Fruit fly (Drosophila melanogaster): ENCODE results near the gene Raf.
A peak's percentile ranks its signal among the peaks of the same experiment; 100 is the strongest.

Gene Raf

dm6 chrX:2293294-2293988 lies 1.8 kb upstream of the Raf start, which contains the start of gene CG2865 (continued):
- peak; percentile 90 for TF ChIP-seq fd64A (GFP tag; optimal IDR thresholded peaks at IDR 0.05)
- peak; percentile 91 for TF ChIP-seq Xbp1 (GFP tag; optimal IDR thresholded peaks at IDR 0.05)
- peak; percentile 96 for TF ChIP-seq grau (tag; optimal IDR thresholded peaks at IDR 0.05)
- TF ChIP-seq CG13894 (tag; optimal IDR thresholded peaks at IDR 0.05): peak; percentile 96
- TF ChIP-seq CG7839 (tag; optimal IDR thresholded peaks at IDR 0.05): peak; percentile 97
- TF ChIP-seq en (GFP tag; optimal IDR thresholded peaks at IDR 0.05): peak; percentile 75
- TF ChIP-seq Pdp1 (GFP tag; optimal IDR thresholded peaks at IDR 0.05): peak; percentile 90 to 93
- TF ChIP-seq nmo (GFP tag; optimal IDR thresholded peaks at IDR 0.05): peak; percentile 95
- TF ChIP-seq Rx (GFP tag; IDR thresholded peaks at IDR 0.05): peak; percentile 69
- peak; percentile 86 for TF ChIP-seq Dad (GFP tag; optimal IDR thresholded peaks at IDR 0.05)
- TF ChIP-seq D19B (GFP tag; optimal IDR thresholded peaks at IDR 0.05): peak; percentile 87
- TF ChIP-seq Gsc (GFP tag; IDR thresholded peaks at IDR 0.05): no peak
- peak; percentile 97 for TF ChIP-seq Oli (tag; optimal IDR thresholded peaks at IDR 0.05)
- TF ChIP-seq nerfin-2 (GFP tag; IDR thresholded peaks at IDR 0.05; ENCODE audit: partially characterized antibody): peak; percentile 38; the same call in 1 of the 2 replicates
- TF ChIP-seq HLH4C (GFP tag; IDR thresholded peaks at IDR 0.05; ENCODE audit: partially characterized antibody): no peak
- peak; percentile 63 for TF ChIP-seq Sry-β (GFP tag; optimal IDR thresholded peaks at IDR 0.05)
- peak; percentile 96 for TF ChIP-seq CHES-1-like (GFP tag; optimal IDR thresholded peaks at IDR 0.05)
- peak; percentile 76 for TF ChIP-seq CG6654 (GFP tag; optimal IDR thresholded peaks at IDR 0.05)
- TF ChIP-seq seq (GFP tag; IDR thresholded peaks at IDR 0.05): peak; percentile 94
- peak; percentile 82 for TF ChIP-seq Myb (GFP tag; optimal IDR thresholded peaks at IDR 0.05)
- peak; percentile 92 for TF ChIP-seq Vsx1 (GFP tag; optimal IDR thresholded peaks at IDR 0.05)
- TF ChIP-seq dimm (GFP tag; IDR thresholded peaks at IDR 0.05): peak; percentile 61; the same call in 1 of the 2 replicates
- TF ChIP-seq Poxn (GFP tag; IDR thresholded peaks at IDR 0.05): peak; percentile 26; the same call in 1 of the 2 replicates
- TF ChIP-seq Spps (tag; optimal IDR thresholded peaks at IDR 0.05): peak; percentile 85
- TF ChIP-seq CG32532 (GFP tag; IDR thresholded peaks at IDR 0.05): peak; percentile 91
- peak; percentile 20; the same call in 1 of the 2 replicates for TF ChIP-seq inv (GFP tag; IDR thresholded peaks at IDR 0.05; ENCODE audit: partially characterized antibody)
- TF ChIP-seq CG8359 (GFP tag; optimal IDR thresholded peaks at IDR 0.05; ENCODE audit: borderline replicate concordance): peak; percentile 84
- TF ChIP-seq Abd-B (GFP tag; optimal IDR thresholded peaks at IDR 0.05): peak; percentile 86
- peak; percentile 76 for TF ChIP-seq danr (GFP tag; IDR thresholded peaks at IDR 0.05)
- TF ChIP-seq CG15011 (GFP tag; optimal IDR thresholded peaks at IDR 0.05): peak; percentile 94
- TF ChIP-seq CG7987 (GFP tag; optimal IDR thresholded peaks at IDR 0.05): peak; percentile 85
- no peak for TF ChIP-seq pita (GFP tag; optimal IDR thresholded peaks at IDR 0.05)
- TF ChIP-seq shn (GFP tag; optimal IDR thresholded peaks at IDR 0.05): peak; percentile 89
- peak in 1 of 2 experiments; percentile 99 for TF ChIP-seq eve (GFP tag; optimal IDR thresholded peaks at IDR 0.05)
- peak; percentile 95 for TF ChIP-seq CG6765 (GFP tag; optimal IDR thresholded peaks at IDR 0.05)
- peak; percentile 85 for TF ChIP-seq cato (GFP tag; optimal IDR thresholded peaks at IDR 0.05; ENCODE audit: borderline replicate concordance)
- TF ChIP-seq Antp (GFP tag; optimal IDR thresholded peaks at IDR 0.05): peak; percentile 88
- TF ChIP-seq wdn (GFP tag; IDR thresholded peaks at IDR 0.05): peak; percentile 71
- TF ChIP-seq Ravus (GFP tag; IDR thresholded peaks at IDR 0.05): peak; percentile 62
- peak; percentile 97 for TF ChIP-seq Ets65A (GFP tag)
- TF ChIP-seq CG8281 (tag; optimal IDR thresholded peaks at IDR 0.05): peak; percentile 88
- TF ChIP-seq peb (GFP tag; IDR thresholded peaks at IDR 0.05): peak; percentile 76
- peak; percentile 57; the same call in 1 of the 2 replicates for TF ChIP-seq CG42726 (GFP tag; IDR thresholded peaks at IDR 0.05; ENCODE audit: partially characterized antibody)
- TF ChIP-seq sisA (GFP tag; IDR thresholded peaks at IDR 0.05): peak; percentile 76
- TF ChIP-seq Adf1 (GFP tag; IDR thresholded peaks at IDR 0.05): peak; percentile 98
- peak; percentile 26; the same call in 1 of the 3 replicates for TF ChIP-seq knrl (GFP tag; IDR thresholded peaks at IDR 0.05; ENCODE audit: partially characterized antibody)
- peak; percentile 63 for TF ChIP-seq NFAT (GFP tag; IDR thresholded peaks at IDR 0.05)
- TF ChIP-seq Tbp (GFP tag; optimal IDR thresholded peaks at IDR 0.05): no peak
